Worm (Caenorhabditis elegans) whole organism, early embryonic: ENCODE measurements around the gene str-146.
A peak's percentile ranks its signal among the peaks of the same experiment; 100 is the strongest.

ENCODE experiments used
- B0310.2 ChIP-seq: sonication (generic microtip); optimal IDR thresholded peaks from 2 replicates; lab custom pipeline; 2016; ENCODE audit warnings: mild to moderate bottlenecking, missing genetic modification characterization, missing compliant biosample characterization
- ceh-36 ChIP-seq: sonication (generic microtip); optimal IDR thresholded peaks from 2 replicates; lab custom pipeline; 2016; ENCODE audit warnings: missing genetic modification characterization, inconsistent platforms, missing compliant biosample characterization
- ets-7 ChIP-seq: sonication (generic microtip); optimal IDR thresholded peaks from 2 replicates; lab custom pipeline; 2016; ENCODE audit warnings: missing genotype, missing genetic modification characterization, missing compliant biosample characterization
- flt-1 ChIP-seq: fragments of 200-800 bp; sonication (Bioruptor generic); IDR thresholded peaks from 2 replicates; pipeline ENCODE4 v1.3.6; 2022; ENCODE audit warnings: missing genetic modification characterization, missing compliant biosample characterization
- hmg-4 ChIP-seq: fragments of 200-800 bp; sonication (Bioruptor generic); optimal IDR thresholded peaks from 2 replicates; lab custom pipeline; 2018; ENCODE audit warnings: mild to moderate bottlenecking, missing genetic modification characterization, missing compliant biosample characterization
- pes-1 ChIP-seq: fragments of 200-800 bp; sonication (Bioruptor generic); IDR thresholded peaks from 2 replicates; pipeline ENCODE4 v1.3.6; 2022; ENCODE audit warnings: missing genetic modification reagents, missing genetic modification characterization, missing compliant biosample characterization
- sea-1 ChIP-seq: fragments of 200-800 bp; sonication (Bioruptor generic); conservative IDR thresholded peaks from 2 replicates; pipeline ENCODE4 v1.3.6; 2022; ENCODE audit warnings: missing genetic modification characterization, missing compliant biosample characterization
- tbx-11 ChIP-seq: fragments of 200-800 bp; sonication (Bioruptor generic); IDR thresholded peaks from 2 replicates; pipeline ENCODE4 v1.3.6; 2022; ENCODE audit warnings: missing genetic modification characterization, missing compliant biosample characterization

Gene str-146

ce11 chrV:8044957-8045356 is 50.3 kb downstream of the str-146 start:
- TF ChIP-seq tbx-11 (no peak), hmg-4 (peak; percentile 33)

DNA sequence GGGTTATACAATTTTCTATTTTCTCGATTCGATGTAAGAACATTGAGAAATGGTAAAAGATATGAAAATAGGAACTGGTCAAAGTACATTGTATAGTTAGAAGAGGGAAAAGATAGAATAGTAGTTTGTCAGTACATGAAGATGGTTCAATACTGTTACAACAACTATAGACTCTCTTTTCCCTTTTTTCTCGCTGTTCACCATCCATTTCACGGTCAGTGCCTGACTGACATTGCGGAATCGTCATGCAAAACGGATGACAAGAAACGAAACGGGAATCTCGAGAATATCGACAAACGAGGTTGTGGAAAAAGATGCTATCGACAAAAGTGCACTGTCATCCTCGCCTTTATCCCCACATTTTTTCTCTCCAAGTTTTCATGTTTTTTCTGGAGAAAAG is 51.6 kb downstream of the str-146 start:
- no peak for TF ChIP-seq pes-1
- TF ChIP-seq flt-1, result no peak
- no peak for TF ChIP-seq ceh-36
- no peak for TF ChIP-seq B0310.2 (tag; lab: Kevin White, UChicago)
- TF ChIP-seq hmg-4, result no peak
- TF ChIP-seq ets-7 (tag; lab: Kevin White, UChicago), result no peak
- no peak for TF ChIP-seq sea-1 (GFP tag; lab: Robert Waterston, UW)
